Fruit fly (Drosophila melanogaster) whole organism, embryonic: Measurements from ENCODE around the gene CG34398.

Experiments
- Atf3 ChIP-seq: fragments of 200-800 bp; sonication (Bioruptor generic); optimal IDR thresholded peaks from 3 replicates; lab custom pipeline; 2016; ENCODE audit warnings: missing biosample characterization, missing genetic modification characterization
- Blimp-1 ChIP-seq: fragments of 200-800 bp; sonication (Bioruptor generic); optimal IDR thresholded peaks from 3 replicates; lab custom pipeline; 2018; ENCODE audit warnings: missing biosample characterization, missing genetic modification characterization, mild to moderate bottlenecking, moderate library complexity, missing genetic modification reagents
- CG10147 ChIP-seq: fragments of 200-800 bp; sonication (Bioruptor generic); optimal IDR thresholded peaks from 2 replicates; lab custom pipeline; 2019; ENCODE audit warnings: missing biosample characterization, mild to moderate bottlenecking, missing genetic modification characterization, moderate library complexity
- CG12104 ChIP-seq: fragments of 200-800 bp; sonication (Bioruptor generic); optimal IDR thresholded peaks from 3 replicates; lab custom pipeline; 2016; ENCODE audit warnings: missing biosample characterization, missing genetic modification characterization
- CG14860 ChIP-seq: fragments of 200-800 bp; sonication (Bioruptor generic); IDR thresholded peaks from 3 replicates; pipeline ENCODE4 v1.3.6; 2022; ENCODE audit warnings: missing biosample characterization, missing genetic modification characterization; ENCODE audit not compliant: partially characterized antibody
- CG1529 ChIP-seq: fragments of 200-800 bp; sonication (Bioruptor generic); optimal IDR thresholded peaks from 3 replicates; lab custom pipeline; 2018; ENCODE audit warnings: missing biosample characterization, missing genetic modification characterization
- CG15479 ChIP-seq: fragments of 200-800 bp; sonication (Bioruptor generic); optimal IDR thresholded peaks from 3 replicates; lab custom pipeline; 2019; ENCODE audit warnings: missing biosample characterization, mild to moderate bottlenecking, missing genetic modification characterization, moderate library complexity
- CG2129 ChIP-seq: fragments of 200-800 bp; sonication (Bioruptor generic); IDR thresholded peaks from 2 replicates; pipeline ENCODE4 v1.3.6; 2022; ENCODE audit warnings: missing biosample characterization, missing genetic modification characterization; ENCODE audit not compliant: partially characterized antibody
- CG2875 ChIP-seq: fragments of 200-800 bp; sonication (Bioruptor generic); optimal IDR thresholded peaks from 2 replicates; lab custom pipeline; 2017; ENCODE audit warnings: missing biosample characterization, mild to moderate bottlenecking, missing genetic modification characterization, missing genetic modification reagents
- CG3281 ChIP-seq: fragments of 200-800 bp; sonication (Bioruptor generic); optimal IDR thresholded peaks from 3 replicates; lab custom pipeline; 2017; ENCODE audit warnings: missing biosample characterization, mild to moderate bottlenecking, missing genetic modification characterization
- CG4617 ChIP-seq: fragments of 200-800 bp; sonication (Bioruptor generic); optimal IDR thresholded peaks from 3 replicates; lab custom pipeline; 2016; ENCODE audit warnings: missing biosample characterization, missing genetic modification characterization, borderline replicate concordance
- CG6254 ChIP-seq: fragments of 200-800 bp; sonication (Bioruptor generic); optimal IDR thresholded peaks from 3 replicates; lab custom pipeline; 2017; ENCODE audit warnings: mild to moderate bottlenecking, missing biosample characterization, missing genetic modification reagents, missing genetic modification characterization
- CG6654 ChIP-seq: fragments of 200-800 bp; sonication (Bioruptor generic); optimal IDR thresholded peaks from 2 replicates; lab custom pipeline; 2017; ENCODE audit warnings: missing biosample characterization, mild to moderate bottlenecking, missing genetic modification characterization
- CG6683 ChIP-seq: fragments of 200-800 bp; sonication (Bioruptor generic); optimal IDR thresholded peaks from 2 replicates; lab custom pipeline; 2017; ENCODE audit warnings: missing biosample characterization, mild to moderate bottlenecking, missing genetic modification characterization, missing genetic modification reagents
- CG7372 ChIP-seq: fragments of 200-800 bp; sonication (Bioruptor generic); IDR thresholded peaks from 2 replicates; pipeline ENCODE4 v1.3.6; 2022; ENCODE audit warnings: missing biosample characterization, missing genetic modification characterization
- CG7987 ChIP-seq: fragments of 200-800 bp; sonication (Bioruptor generic); optimal IDR thresholded peaks from 2 replicates; lab custom pipeline; 2018; ENCODE audit warnings: missing biosample characterization, mild to moderate bottlenecking, missing genetic modification characterization, moderate library complexity
- CG8944 ChIP-seq: fragments of 200-800 bp; sonication (Bioruptor generic); optimal IDR thresholded peaks from 3 replicates; lab custom pipeline; 2016; ENCODE audit warnings: missing biosample characterization, missing genetic modification characterization
- CG9609 ChIP-seq: fragments of 200-800 bp; sonication (Bioruptor generic); optimal IDR thresholded peaks from 3 replicates; lab custom pipeline; 2016; ENCODE audit warnings: missing biosample characterization, missing genetic modification characterization
- Chrac-16 ChIP-seq: fragments of 200-800 bp; sonication (Bioruptor generic); optimal IDR thresholded peaks from 3 replicates; lab custom pipeline; 2016; ENCODE audit warnings: missing biosample characterization, missing genetic modification characterization
- CrebB ChIP-seq: fragments of 200-800 bp; sonication (Bioruptor generic); optimal IDR thresholded peaks from 3 replicates; lab custom pipeline; 2018; ENCODE audit warnings: missing biosample characterization, mild to moderate bottlenecking, missing genetic modification characterization
- D19A ChIP-seq: fragments of 200-800 bp; optimal IDR thresholded peaks from 3 replicates; lab custom pipeline; 2019; ENCODE audit warnings: missing biosample characterization, mild to moderate bottlenecking, missing genetic modification characterization, moderate library complexity
- Elba2 ChIP-seq: fragments of 200-800 bp; sonication (Bioruptor generic); optimal IDR thresholded peaks from 3 replicates; lab custom pipeline; 2016; ENCODE audit warnings: missing biosample characterization, missing genetic modification characterization
- HLH4C ChIP-seq: fragments of 200-800 bp; sonication (Bioruptor generic); IDR thresholded peaks from 3 replicates; pipeline ENCODE4 v1.3.6; 2022; ENCODE audit warnings: missing biosample characterization, missing genetic modification characterization; ENCODE audit not compliant: partially characterized antibody
- HLHmδ ChIP-seq: fragments of 200-800 bp; sonication (Bioruptor generic); optimal IDR thresholded peaks from 2 replicates; lab custom pipeline; 2018; ENCODE audit warnings: missing biosample characterization, mild to moderate bottlenecking, missing genetic modification characterization, moderate library complexity
- Hey ChIP-seq: fragments of 200-800 bp; sonication (Bioruptor generic); optimal IDR thresholded peaks from 3 replicates; lab custom pipeline; 2018; ENCODE audit warnings: missing biosample characterization, mild to moderate bottlenecking, missing genetic modification characterization
- Meics ChIP-seq: fragments of 200-800 bp; sonication (Bioruptor generic); optimal IDR thresholded peaks from 2 replicates; lab custom pipeline; 2017; ENCODE audit warnings: missing biosample characterization, mild to moderate bottlenecking, missing genetic modification characterization
- NC2β ChIP-seq: fragments of 200-800 bp; sonication (Bioruptor generic); optimal IDR thresholded peaks from 2 replicates; lab custom pipeline; 2016; ENCODE audit warnings: missing biosample characterization, missing genetic modification characterization
- Nf-YA ChIP-seq: fragments of 200-800 bp; sonication (Bioruptor generic); IDR thresholded peaks from 2 replicates; pipeline ENCODE4 v1.3.6; 2022; ENCODE audit warnings: missing biosample characterization, missing genetic modification characterization
- Oaz ChIP-seq: fragments of 200-800 bp; sonication (Bioruptor generic); IDR thresholded peaks from 2 replicates; pipeline ENCODE4 v1.3.6; 2022; ENCODE audit warnings: missing biosample characterization, missing genetic modification characterization
- Ravus ChIP-seq: fragments of 200-800 bp; sonication (Bioruptor generic); IDR thresholded peaks from 2 replicates; pipeline ENCODE4 v1.3.6; 2022; ENCODE audit warnings: missing biosample characterization, missing genetic modification characterization
- Trl ChIP-seq, 3 experiments: fragments of >200 bp in 2 of 3; fragments of 200-800 bp in 1 of 3; sonication (Bioruptor generic) in 1 of 3; optimal IDR thresholded peaks; 2 replicates in 1 of 3; 3 replicates in 2 of 3; lab custom pipeline; 2016 to 2017; ENCODE audit warnings: missing biosample characterization in 1 of 3, missing genetic modification characterization in 1 of 3
- br ChIP-seq: fragments of >200 bp; optimal IDR thresholded peaks from 2 replicates; lab custom pipeline; 2017
- bsh ChIP-seq, 2 experiments: fragments of 200-800 bp; sonication (Bioruptor generic); optimal IDR thresholded peaks; 2 replicates each; lab custom pipeline; 2017 to 2018; ENCODE audit warnings: mild to moderate bottlenecking in 2 of 2, missing biosample characterization in 2 of 2, missing genetic modification characterization in 2 of 2, moderate library complexity in 1 of 2
- chinmo ChIP-seq: fragments of 200-800 bp; sonication (Bioruptor generic); IDR thresholded peaks from 4 replicates; pipeline ENCODE4 v1.3.6; 2022; ENCODE audit warnings: missing biosample characterization, missing genetic modification characterization; ENCODE audit not compliant: partially characterized antibody
- dmrt11E ChIP-seq: fragments of 200-800 bp; sonication (Bioruptor generic); optimal IDR thresholded peaks from 3 replicates; lab custom pipeline; 2018; ENCODE audit warnings: missing biosample characterization, mild to moderate bottlenecking, missing genetic modification characterization, moderate library complexity
- dysf ChIP-seq: fragments of 200-800 bp; sonication (Bioruptor generic); IDR thresholded peaks from 3 replicates; pipeline ENCODE4 v1.3.6; 2022; ENCODE audit warnings: missing biosample characterization, missing genetic modification characterization
- gcm2 ChIP-seq: fragments of 200-800 bp; sonication (Bioruptor generic); optimal IDR thresholded peaks from 2 replicates; lab custom pipeline; 2016; ENCODE audit warnings: missing biosample characterization, missing genetic modification characterization
- grau ChIP-seq: fragments of 200-800 bp; optimal IDR thresholded peaks from 3 replicates; lab custom pipeline; 2019; ENCODE audit warnings: missing biosample characterization, mild to moderate bottlenecking, missing genetic modification characterization, moderate library complexity
- lab ChIP-seq: fragments of 200-800 bp; sonication (Bioruptor generic); optimal IDR thresholded peaks from 3 replicates; lab custom pipeline; 2017; ENCODE audit warnings: missing biosample characterization, missing genetic modification characterization, mild to moderate bottlenecking, moderate library complexity, missing genetic modification reagents
- prd ChIP-seq, 3 experiments: fragments of >200 bp in 2 of 3; fragments of 200-800 bp in 1 of 3; sonication (Bioruptor generic) in 1 of 3; optimal IDR thresholded peaks in 2 of 3; IDR thresholded peaks in 1 of 3; 2 replicates in 2 of 3; 3 replicates in 1 of 3; pipeline versions ENCODE4 v1.3.6 to Lab custom; 2017 to 2022; ENCODE audit warnings: missing biosample characterization in 1 of 3, missing genetic modification characterization in 1 of 3
- psq ChIP-seq: fragments of 200-800 bp; sonication (Bioruptor generic); optimal IDR thresholded peaks from 2 replicates; lab custom pipeline; 2017; ENCODE audit warnings: missing biosample characterization, missing genetic modification characterization
- sd ChIP-seq: fragments of 200-800 bp; sonication (Bioruptor generic); optimal IDR thresholded peaks from 3 replicates; lab custom pipeline; 2018; ENCODE audit warnings: missing biosample characterization, mild to moderate bottlenecking, missing genetic modification characterization, moderate library complexity
- so ChIP-seq: fragments of 200-800 bp; sonication (Bioruptor generic); IDR thresholded peaks from 3 replicates; pipeline ENCODE4 v1.3.6; 2022; ENCODE audit warnings: missing biosample characterization, missing genetic modification characterization
- tll ChIP-seq, 2 experiments: fragments of 200-800 bp in 1 of 2; fragments of >200 bp in 1 of 2; sonication (Bioruptor generic) in 1 of 2; optimal IDR thresholded peaks; 2 replicates each; lab custom pipeline; 2017 to 2019; ENCODE audit warnings: missing biosample characterization in 2 of 2, missing genetic modification characterization in 2 of 2, mild to moderate bottlenecking in 1 of 2, moderate library complexity in 1 of 2
- trh ChIP-seq: fragments of 200-800 bp; sonication (Bioruptor generic); optimal IDR thresholded peaks from 2 replicates; lab custom pipeline; 2016; ENCODE audit warnings: missing biosample characterization, missing genetic modification characterization
- vnd ChIP-seq: fragments of 200-800 bp; sonication (Bioruptor generic); IDR thresholded peaks from 3 replicates; pipeline ENCODE4 v1.3.6; 2022; ENCODE audit warnings: missing biosample characterization, missing genetic modification characterization; ENCODE audit not compliant: partially characterized antibody
- zfh1 ChIP-seq: fragments of 200-800 bp; sonication (Bioruptor generic); IDR thresholded peaks from 3 replicates; pipeline ENCODE4 v1.3.6; 2022; ENCODE audit warnings: missing biosample characterization, missing genetic modification characterization

Gene CG34398

DNA sequence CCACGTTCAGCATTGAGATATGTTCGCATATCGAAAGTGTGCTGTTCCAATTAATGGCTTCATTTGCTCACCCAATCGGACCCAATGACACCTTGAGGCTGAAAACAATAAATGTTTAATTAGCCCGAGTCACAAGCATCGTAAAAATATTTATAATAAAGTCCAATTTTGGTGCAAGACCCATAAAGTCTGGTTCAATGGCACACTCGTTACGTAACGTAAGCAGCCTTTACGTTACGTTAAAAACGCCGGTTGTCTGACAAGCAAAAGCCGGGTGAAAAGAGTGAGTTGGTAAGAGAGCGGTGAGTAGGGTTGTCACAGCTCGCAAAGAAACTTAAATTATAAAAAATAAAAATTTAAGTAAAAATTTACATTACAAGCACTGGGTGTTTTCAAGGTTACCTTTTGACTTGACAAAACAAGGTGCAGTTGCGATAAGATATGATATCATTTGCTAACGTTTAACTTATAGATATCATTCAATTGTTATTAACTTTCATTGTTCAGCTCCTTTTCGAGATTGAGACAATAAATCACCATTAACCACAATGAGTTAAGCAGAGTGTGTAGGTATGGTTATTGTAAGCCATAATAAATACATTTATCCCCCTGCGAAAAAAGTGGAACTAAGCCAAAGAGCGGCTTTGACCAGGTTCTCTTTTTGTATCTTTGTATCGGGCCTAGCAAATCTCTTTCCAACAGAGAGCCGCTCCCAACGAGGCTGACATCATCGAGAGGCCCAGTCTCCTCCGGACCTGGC is 452 bp upstream of the CG34398 start (continued):
- TF ChIP-seq grau (tag; lab: Kevin White, UChicago) (peak; percentile 68), Atf3 (GFP tag; lab: Kevin White, UChicago) (no peak), CG4617 (no peak), sd (tag; lab: Kevin White, UChicago) (no peak), vnd (GFP tag; lab: Robert Waterston, UW) (no peak), br (lab: Kevin White, UChicago) (no peak), CG15479 (GFP tag; lab: Kevin White, UChicago) (no peak), dysf (peak; percentile 60; the same call in 2 of the 3 replicates), CG12104 (GFP tag; lab: Kevin White, UChicago) (peak; percentile 39), HLH4C (GFP tag; lab: Robert Waterston, UW) (no peak), CG14860 (GFP tag; lab: Robert Waterston, UW) (no peak), CG7372 (GFP tag; lab: Robert Waterston, UW) (no peak), chinmo (no peak), CG6654 (peak; percentile 12), Trl (optimal IDR thresholded peaks at IDR 0.05; lab: Kevin White, UChicago) (peak; percentile 68 to 72), Trl (GFP tag; optimal IDR thresholded peaks at IDR 0.05; lab: Kevin White, UChicago) (no peak), Ravus (GFP tag; lab: Robert Waterston, UW) (no peak), CG2129 (GFP tag; lab: Robert Waterston, UW) (no peak), tll (GFP tag; optimal IDR thresholded peaks at IDR 0.05; lab: Kevin White, UChicago) (no peak), lab (peak; percentile 64), CrebB (tag; lab: Kevin White, UChicago) (no peak), CG10147 (GFP tag; lab: Kevin White, UChicago) (peak; percentile 58), prd (optimal IDR thresholded peaks at IDR 0.05; lab: Kevin White, UChicago) (no peak), prd (GFP tag; IDR thresholded peaks at IDR 0.05; lab: Robert Waterston, UW) (peak; percentile 41; the same call in 2 of the 3 replicates), gcm2 (GFP tag; lab: Kevin White, UChicago) (no peak), psq (no peak), Hey (tag; lab: Kevin White, UChicago) (no peak), bsh (GFP tag; optimal IDR thresholded peaks at IDR 0.05; lab: Kevin White, UChicago) (peak; percentile 42 to 66), Nf-YA (no peak), D19A (tag; lab: Kevin White, UChicago) (peak; percentile 54), CG9609 (GFP tag; lab: Kevin White, UChicago) (peak; percentile 7), CG8944 (GFP tag; lab: Kevin White, UChicago) (no peak), HLHmδ (GFP tag; lab: Kevin White, UChicago) (no peak), dmrt11E (no peak), Meics (GFP tag; lab: Kevin White, UChicago) (peak; percentile 69), CG2875 (GFP tag; lab: Kevin White, UChicago) (no peak), CG6254 (peak; percentile 27), CG1529 (GFP tag; lab: Kevin White, UChicago) (no peak), CG3281 (GFP tag; lab: Kevin White, UChicago) (peak; percentile 74), Chrac-16 (GFP tag; lab: Kevin White, UChicago) (peak; percentile 18), CG7987 (GFP tag; lab: Kevin White, UChicago) (no peak), NC2β (GFP tag; lab: Kevin White, UChicago) (no peak), Elba2 (GFP tag; lab: Kevin White, UChicago) (no peak), so (GFP tag; lab: Robert Waterston, UW) (no peak), Oaz (GFP tag; lab: Robert Waterston, UW) (0 out of 2 replicates have a peak, but pooled peaks have one; percentile 28), Blimp-1 (GFP tag; lab: Kevin White, UChicago) (peak; percentile 37), trh (GFP tag; lab: Kevin White, UChicago) (no peak), CG6683 (GFP tag; lab: Kevin White, UChicago) (no peak), zfh1 (GFP tag; lab: Robert Waterston, UW) (no peak)
